Worm (Caenorhabditis elegans): ENCODE results near the gene cht-5.

The cht-5 gene

DNA sequence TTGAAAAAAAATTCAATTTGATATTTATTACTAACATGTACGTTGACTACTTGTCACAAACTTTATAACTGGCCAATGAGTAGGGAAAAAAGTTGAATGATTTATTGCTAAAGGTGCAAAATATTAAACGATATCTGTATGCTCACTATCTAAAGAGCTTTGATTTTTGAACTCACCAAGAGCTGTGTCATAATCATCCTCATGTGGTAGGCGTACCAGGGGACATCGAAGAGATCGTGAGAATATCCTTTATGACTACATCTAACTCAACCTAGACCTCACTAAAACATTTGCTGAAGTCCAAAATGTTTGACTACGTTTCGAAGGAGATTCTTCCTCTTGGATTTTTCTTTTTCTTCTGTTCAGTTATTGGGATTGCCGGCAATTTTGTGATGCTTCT, 37.8 kb downstream of the cht-5 start, which contains the start of gene srsx-28:
TSS of gene srsx-28 (plus strand) at position 301 of the 400 bp plus-strand sequence.
- TF ChIP-seq egl-5 (tag; optimal IDR thresholded peaks at IDR 0.05) (no peak), aly-2 (tag; optimal IDR thresholded peaks at IDR 0.05) (no peak), sea-2 (GFP tag; optimal IDR thresholded peaks at IDR 0.05) (no peak), fkh-2 (tag; optimal IDR thresholded peaks at IDR 0.05) (no peak), nhr-237 (tag; optimal IDR thresholded peaks at IDR 0.05) (no peak), nhr-12 (tag; optimal IDR thresholded peaks at IDR 0.05) (no peak), fos-1 (tag; optimal IDR thresholded peaks at IDR 0.05) (no peak), unc-39 (tag; optimal IDR thresholded peaks at IDR 0.05) (no peak), ZK546.5 (tag; optimal IDR thresholded peaks at IDR 0.05) (no peak), nhr-67 (tag; optimal IDR thresholded peaks at IDR 0.05) (no peak), nhr-28 (tag; optimal IDR thresholded peaks at IDR 0.05) (no peak), nhr-23 (tag; optimal IDR thresholded peaks at IDR 0.05) (no peak), ceh-28 (tag; optimal IDR thresholded peaks at IDR 0.05) (no peak), nfya-1 (tag; optimal IDR thresholded peaks at IDR 0.05; ENCODE audit: insufficient read depth) (no peak), hmg-11 (tag; optimal IDR thresholded peaks at IDR 0.05) (no peak), jun-1 (tag; optimal IDR thresholded peaks at IDR 0.05) (no peak)

DNA sequence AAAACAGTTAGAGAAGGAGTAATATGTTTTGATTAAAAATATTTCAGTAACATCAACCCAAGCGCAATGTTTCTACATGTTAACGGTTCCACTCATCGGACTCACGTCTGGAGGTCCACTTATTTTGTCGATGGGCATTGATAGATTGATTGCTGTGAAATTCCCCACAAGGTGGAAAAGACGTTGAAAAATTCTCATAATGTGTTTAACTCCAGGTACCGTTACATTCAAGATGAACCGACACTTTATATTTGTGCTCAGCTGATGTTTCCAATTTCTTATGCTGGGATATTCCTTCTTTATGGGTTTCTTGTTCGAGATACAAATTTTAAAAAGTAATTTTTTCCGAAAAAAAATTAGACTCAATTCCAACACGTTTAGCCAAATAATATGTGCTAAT, 38.6 kb downstream of the cht-5 start:
- TF ChIP-seq skn-1 (tag; optimal IDR thresholded peaks at IDR 0.05): no peak
- no peak for TF ChIP-seq elt-1 (tag; optimal IDR thresholded peaks at IDR 0.05)
- TF ChIP-seq ceh-82 (tag; optimal IDR thresholded peaks at IDR 0.05): no peak
- no peak for TF ChIP-seq fkh-2 (tag; optimal IDR thresholded peaks at IDR 0.05)
- TF ChIP-seq unc-62 (GFP tag; optimal IDR thresholded peaks at IDR 0.05): no peak
- no peak for TF ChIP-seq sea-2 (GFP tag; optimal IDR thresholded peaks at IDR 0.05)
- no peak for TF ChIP-seq ceh-28 (tag; optimal IDR thresholded peaks at IDR 0.05)
- no peak for TF ChIP-seq lsy-12 (tag; optimal IDR thresholded peaks at IDR 0.05)
- TF ChIP-seq zag-1 (tag; optimal IDR thresholded peaks at IDR 0.05): no peak
- TF ChIP-seq ztf-4 (tag; optimal IDR thresholded peaks at IDR 0.05): no peak
- no peak for TF ChIP-seq mdl-1 (tag; optimal IDR thresholded peaks at IDR 0.05)
- TF ChIP-seq nhr-43 (tag; optimal IDR thresholded peaks at IDR 0.05; ENCODE audit: poor library complexity, severe bottlenecking): no peak
- TF ChIP-seq nhr-12 (tag; optimal IDR thresholded peaks at IDR 0.05): no peak
- no peak for TF ChIP-seq fos-1 (tag; optimal IDR thresholded peaks at IDR 0.05)
- no peak for TF ChIP-seq jun-1 (tag; optimal IDR thresholded peaks at IDR 0.05)
- no peak for TF ChIP-seq ceh-9 (tag; optimal IDR thresholded peaks at IDR 0.05)
- TF ChIP-seq ama-1 (optimal IDR thresholded peaks at IDR 0.05): no peak
- no peak for TF ChIP-seq nhr-25 (tag; optimal IDR thresholded peaks at IDR 0.05)
- TF ChIP-seq snpc-4 (tag; optimal IDR thresholded peaks at IDR 0.05): no peak
- TF ChIP-seq ztf-11 (tag; optimal IDR thresholded peaks at IDR 0.05): no peak

DNA sequence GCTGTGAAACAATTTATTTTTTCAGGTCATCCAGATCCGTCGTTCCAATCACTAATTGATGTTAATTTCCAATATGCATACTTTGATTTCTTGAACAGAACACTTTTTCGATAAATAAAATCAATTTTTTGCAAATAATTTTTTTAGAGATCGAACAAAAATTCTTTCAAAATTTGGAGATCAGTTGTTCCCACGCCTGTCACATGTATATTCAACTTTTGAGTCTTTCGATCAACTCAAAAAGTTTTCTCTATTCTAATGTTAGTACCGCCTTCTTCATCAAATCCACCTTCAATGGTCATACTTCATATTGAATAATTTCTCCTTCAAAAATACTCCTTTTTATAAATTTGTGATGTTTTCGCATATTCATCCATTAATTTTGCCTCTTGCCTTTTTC, 40.3 kb downstream of the cht-5 start, which contains the start of gene srsx-29:
TSS of gene srsx-29 (plus strand) at position 301 of the 400 bp plus-strand sequence.
- no peak for TF ChIP-seq ceh-16 (tag; optimal IDR thresholded peaks at IDR 0.05)
- no peak for TF ChIP-seq R02D3.7 (tag; optimal IDR thresholded peaks at IDR 0.05)
- no peak for TF ChIP-seq jun-1 (tag; optimal IDR thresholded peaks at IDR 0.05)
- no peak for TF ChIP-seq fos-1 (tag; optimal IDR thresholded peaks at IDR 0.05)
- TF ChIP-seq tbx-2 (tag; optimal IDR thresholded peaks at IDR 0.05): no peak
- TF ChIP-seq nhr-11 (tag; optimal IDR thresholded peaks at IDR 0.05): no peak
- no peak for TF ChIP-seq ceh-9 (tag; optimal IDR thresholded peaks at IDR 0.05)
- no peak for TF ChIP-seq ZK546.5 (tag; optimal IDR thresholded peaks at IDR 0.05)
- no peak for TF ChIP-seq nfya-1 (tag; optimal IDR thresholded peaks at IDR 0.05; ENCODE audit: insufficient read depth)
- TF ChIP-seq fkh-2 (tag; optimal IDR thresholded peaks at IDR 0.05): no peak
- TF ChIP-seq pqm-1 (tag; optimal IDR thresholded peaks at IDR 0.05): no peak
- no peak for TF ChIP-seq ceh-82 (tag; optimal IDR thresholded peaks at IDR 0.05)
- TF ChIP-seq ztf-4 (tag; optimal IDR thresholded peaks at IDR 0.05): no peak
- no peak for TF ChIP-seq hmg-11 (tag; optimal IDR thresholded peaks at IDR 0.05)
- TF ChIP-seq nhr-43 (tag; optimal IDR thresholded peaks at IDR 0.05; ENCODE audit: poor library complexity, severe bottlenecking): no peak
- no peak for TF ChIP-seq snpc-4 (tag; optimal IDR thresholded peaks at IDR 0.05)

DNA sequence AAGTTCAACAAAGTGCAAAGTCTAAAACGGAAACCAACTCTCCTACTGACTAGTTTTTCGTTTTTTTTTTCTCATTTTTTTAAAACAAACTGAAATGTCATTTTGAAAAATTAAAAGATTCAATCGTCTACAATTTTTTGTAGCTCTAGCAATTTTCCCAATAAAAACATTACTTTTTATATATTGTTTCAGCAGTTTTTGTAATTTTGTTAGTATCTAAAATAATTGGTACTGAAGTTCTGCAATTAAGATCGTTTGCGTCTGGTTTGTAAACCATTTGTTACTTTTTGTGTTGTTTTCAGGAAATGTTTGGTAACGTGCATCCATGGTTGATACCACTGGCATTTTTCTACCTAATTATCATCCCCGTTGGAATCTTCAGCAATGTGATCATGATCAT, 44.1 kb downstream of the cht-5 start, which contains the start of gene srsx-30:
TSS of gene srsx-30 (plus strand) at position 301 of the 400 bp plus-strand sequence.
- no peak for TF ChIP-seq jun-1 (tag; optimal IDR thresholded peaks at IDR 0.05)
- TF ChIP-seq snpc-4 (tag; optimal IDR thresholded peaks at IDR 0.05): no peak
- no peak for TF ChIP-seq nhr-43 (tag; optimal IDR thresholded peaks at IDR 0.05; ENCODE audit: poor library complexity, severe bottlenecking)
- no peak for TF ChIP-seq ztf-4 (tag; optimal IDR thresholded peaks at IDR 0.05)
- TF ChIP-seq elt-2 (tag; optimal IDR thresholded peaks at IDR 0.05): no peak
- TF ChIP-seq nhr-28 (tag; optimal IDR thresholded peaks at IDR 0.05): no peak
- TF ChIP-seq nhr-67 (tag; optimal IDR thresholded peaks at IDR 0.05): no peak
- TF ChIP-seq pha-4 (tag; optimal IDR thresholded peaks at IDR 0.05): no peak
- TF ChIP-seq nhr-76 (tag; optimal IDR thresholded peaks at IDR 0.05): no peak
- no peak for TF ChIP-seq skn-1 (tag; optimal IDR thresholded peaks at IDR 0.05)
- TF ChIP-seq elt-3 (tag; optimal IDR thresholded peaks at IDR 0.05): no peak
- no peak for TF ChIP-seq eor-1 (tag; optimal IDR thresholded peaks at IDR 0.05)
- no peak for TF ChIP-seq unc-62 (GFP tag; optimal IDR thresholded peaks at IDR 0.05)
